Worm (Caenorhabditis elegans): ENCODE results near the gene C17F4.8.

DNA sequence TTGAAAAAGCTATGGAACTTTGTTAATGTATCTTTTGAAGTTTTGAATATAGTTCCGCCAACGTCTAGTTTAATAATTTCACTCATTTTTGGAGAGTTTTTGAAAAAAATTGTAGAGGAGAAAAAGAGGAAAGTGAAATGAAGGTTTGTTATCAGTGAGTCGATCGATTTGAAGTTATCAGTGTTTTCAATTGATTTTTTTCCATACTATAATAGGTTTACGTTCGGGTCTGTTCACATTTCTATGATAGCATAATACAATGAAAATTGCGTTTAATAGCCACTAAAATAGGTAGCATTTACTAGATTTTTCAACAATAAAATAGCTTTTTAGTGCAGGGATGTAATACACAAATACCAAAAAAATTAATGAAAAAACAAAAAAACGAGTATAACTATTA, 9.4 kb downstream of the C17F4.8 start, which contains the start of gene ZC239.16:
- no peak for TF ChIP-seq ceh-36 (tag; optimal IDR thresholded peaks at IDR 0.05)
- no peak for TF ChIP-seq aly-1 (tag; optimal IDR thresholded peaks at IDR 0.05)
- no peak for TF ChIP-seq ama-1 (optimal IDR thresholded peaks at IDR 0.05)
- no peak for TF ChIP-seq F13C5.2 (tag; optimal IDR thresholded peaks at IDR 0.05)
- TF ChIP-seq sea-1 (GFP tag; conservative IDR thresholded peaks at IDR 0.05), result no peak
- no peak for TF ChIP-seq tra-4 (tag; optimal IDR thresholded peaks at IDR 0.05)

Data from whole organism, early embryonic.